Worm (Caenorhabditis elegans): ENCODE measurements around the gene ZK470.4.

Gene ZK470.4

DNA sequence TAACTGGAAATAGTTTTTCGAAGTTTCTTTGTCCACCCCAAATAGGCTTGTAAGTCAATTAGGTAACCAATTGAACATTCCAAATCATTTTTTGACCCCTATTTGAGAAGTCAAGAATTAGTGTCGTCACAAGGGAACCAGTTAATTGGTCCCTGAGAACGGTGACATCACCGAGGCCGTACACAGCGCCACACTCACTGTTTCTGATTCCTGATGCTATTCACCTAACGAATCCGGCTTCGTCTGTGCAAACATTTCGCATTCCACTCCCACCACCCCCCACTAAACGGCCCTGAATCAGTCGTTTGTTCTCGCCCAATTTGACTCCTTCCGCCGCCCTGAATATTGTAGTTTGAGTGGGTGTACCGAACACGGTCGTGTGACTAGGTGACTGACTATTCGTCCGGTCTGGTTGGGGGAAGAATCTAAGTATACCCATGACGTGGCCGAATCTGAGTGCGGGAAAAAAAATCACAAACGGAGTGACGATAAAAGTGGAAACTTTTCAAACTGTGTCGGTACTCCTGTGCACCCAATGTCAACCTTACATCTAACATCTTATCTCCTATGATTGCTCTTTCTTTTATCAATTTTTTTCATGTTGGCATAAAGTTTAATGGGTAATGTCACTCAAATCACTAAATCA is 4.7 kb upstream of the ZK470.4 start (continued):
- no peak for TF ChIP-seq mes-2 (tag; optimal IDR thresholded peaks at IDR 0.05; ENCODE audit: poor library complexity, severe bottlenecking)
- no peak for TF ChIP-seq zag-1 (tag; optimal IDR thresholded peaks at IDR 0.05)
- no peak for TF ChIP-seq fos-1 (tag; optimal IDR thresholded peaks at IDR 0.05)
- peak; percentile 10 for TF ChIP-seq duxl-1 (tag; optimal IDR thresholded peaks at IDR 0.05; ENCODE audit: poor library complexity)
- no peak for TF ChIP-seq jun-1 (tag; optimal IDR thresholded peaks at IDR 0.05)
- TF ChIP-seq pqm-1 (tag; optimal IDR thresholded peaks at IDR 0.05), result peak; percentile 61
- TF ChIP-seq nhr-10 (tag; optimal IDR thresholded peaks at IDR 0.05), result no peak
- TF ChIP-seq nhr-25 (tag; optimal IDR thresholded peaks at IDR 0.05; ENCODE audit: borderline replicate concordance, insufficient read depth), result peak; percentile 46
- no peak for TF ChIP-seq cey-2 (tag; optimal IDR thresholded peaks at IDR 0.05; ENCODE audit: borderline replicate concordance, insufficient read depth)
- TF ChIP-seq tra-1 (GFP tag; IDR thresholded peaks at IDR 0.05), result peak; percentile 6; the same call in 1 of the 2 replicates
- TF ChIP-seq dmd-8 (GFP tag; IDR thresholded peaks at IDR 0.05), result no peak
- no peak for TF ChIP-seq mxl-2 (GFP tag; conservative IDR thresholded peaks at IDR 0.05)
- TF ChIP-seq zip-11 (GFP tag; IDR thresholded peaks at IDR 0.05), result no peak
- no peak for TF ChIP-seq nhr-77 (tag; optimal IDR thresholded peaks at IDR 0.05)
- TF ChIP-seq spr-3 (GFP tag; optimal IDR thresholded peaks at IDR 0.05), result no peak
- no peak for TF ChIP-seq gei-8 (GFP tag; optimal IDR thresholded peaks at IDR 0.05)
- peak; percentile 87 for TF ChIP-seq dmd-6 (GFP tag; IDR thresholded peaks at IDR 0.05)
- no peak for TF ChIP-seq lir-3 (tag; optimal IDR thresholded peaks at IDR 0.05)
- TF ChIP-seq snpc-1.2 (GFP tag; IDR thresholded peaks at IDR 0.05), result 0 out of 2 replicates have a peak, but pooled peaks have one; percentile 12
- no peak for TF ChIP-seq ztf-11 (tag; optimal IDR thresholded peaks at IDR 0.05)
- no peak for TF ChIP-seq R02D3.7 (tag; optimal IDR thresholded peaks at IDR 0.05)
- TF ChIP-seq lim-7 (GFP tag; IDR thresholded peaks at IDR 0.05), result no peak
- TF ChIP-seq egl-43 (GFP tag; IDR thresholded peaks at IDR 0.05), result 0 out of 2 replicates have a peak, but pooled peaks have one; percentile 52
- no peak for TF ChIP-seq pha-4 (GFP tag; IDR thresholded peaks at IDR 0.05)
- no peak for TF ChIP-seq pha-4 (tag; optimal IDR thresholded peaks at IDR 0.05)
- no peak for TF ChIP-seq daf-12 (tag; optimal IDR thresholded peaks at IDR 0.05)
- TF ChIP-seq F44E2.7 (GFP tag; IDR thresholded peaks at IDR 0.05), result no peak
- no peak for TF ChIP-seq nhr-6 (tag; optimal IDR thresholded peaks at IDR 0.05)
- TF ChIP-seq attf-4 (tag; optimal IDR thresholded peaks at IDR 0.05), result no peak
- TF ChIP-seq zfp-2 (tag; optimal IDR thresholded peaks at IDR 0.05), result no peak
- TF ChIP-seq unc-62 (GFP tag; optimal IDR thresholded peaks at IDR 0.05 in 1 of 2), result peak in 1 of 2 experiments; percentile 48
- no peak for TF ChIP-seq unc-62 (tag; optimal IDR thresholded peaks at IDR 0.05)
- TF ChIP-seq T26A8.4 (GFP tag; IDR thresholded peaks at IDR 0.05), result peak; percentile 18; the same call in 1 of the 2 replicates
- TF ChIP-seq ceh-44 (GFP tag; IDR thresholded peaks at IDR 0.05), result no peak
- TF ChIP-seq sdz-12 (GFP tag; optimal IDR thresholded peaks at IDR 0.05), result peak; percentile 15
- peak; percentile 14; the same call in 1 of the 2 replicates for TF ChIP-seq lin-1 (GFP tag; IDR thresholded peaks at IDR 0.05)
- no peak for TF ChIP-seq unc-130 (GFP tag; optimal IDR thresholded peaks at IDR 0.05)
- 0 out of 2 replicates have a peak, but pooled peaks have one; percentile 16 for TF ChIP-seq arid-1 (GFP tag; conservative IDR thresholded peaks at IDR 0.05)
- no peak for TF ChIP-seq daf-8 (GFP tag; IDR thresholded peaks at IDR 0.05)
- no peak for TF ChIP-seq ctbp-1 (GFP tag; IDR thresholded peaks at IDR 0.05)
- TF ChIP-seq php-3 (GFP tag; IDR thresholded peaks at IDR 0.05), result peak; percentile 57; the same call in 1 of the 2 replicates
- TF ChIP-seq nhr-111 (GFP tag; optimal IDR thresholded peaks at IDR 0.05), result no peak
- no peak for TF ChIP-seq daf-19 (GFP tag; conservative IDR thresholded peaks at IDR 0.05)
- peak; percentile 73 for TF ChIP-seq dve-1 (tag; optimal IDR thresholded peaks at IDR 0.05; ENCODE audit: insufficient read depth)
- no peak for TF ChIP-seq fkh-10 (GFP tag; optimal IDR thresholded peaks at IDR 0.05)
- TF ChIP-seq nhr-237 (tag; optimal IDR thresholded peaks at IDR 0.05), result no peak
- TF ChIP-seq unc-39 (tag; optimal IDR thresholded peaks at IDR 0.05), result no peak
- no peak for TF ChIP-seq dmd-9 (GFP tag; IDR thresholded peaks at IDR 0.05)
- no peak for TF ChIP-seq rbr-2 (tag; optimal IDR thresholded peaks at IDR 0.05)
- no peak for TF ChIP-seq nhr-41 (GFP tag; IDR thresholded peaks at IDR 0.05)
- no peak for TF ChIP-seq ztf-7 (tag; optimal IDR thresholded peaks at IDR 0.05)
